Worm (Caenorhabditis elegans) whole organism, late embryonic: ENCODE data around the gene Y55F3AR.2.

Experiments
- ceh-19 ChIP-seq: fragments of 200-800 bp; sonication (Bioruptor generic); optimal IDR thresholded peaks from 2 replicates; lab custom pipeline; 2018; ENCODE audit warnings: mild to moderate bottlenecking, missing genetic modification characterization, missing compliant biosample characterization
- ref-2 ChIP-seq: sonication (generic microtip); optimal IDR thresholded peaks from 2 replicates; lab custom pipeline; 2016; ENCODE audit warnings: missing genetic modification characterization, missing compliant biosample characterization
- sox-2 ChIP-seq: fragments of 200-800 bp; sonication (Bioruptor generic); IDR thresholded peaks from 2 replicates; pipeline ENCODE4 v1.3.6; 2022; ENCODE audit warnings: missing genetic modification reagents, missing genetic modification characterization, missing compliant biosample characterization
- unc-86 ChIP-seq: sonication (generic microtip); optimal IDR thresholded peaks from 2 replicates; lab custom pipeline; 2016; ENCODE audit warnings: missing genetic modification characterization, missing compliant biosample characterization
- zip-5 ChIP-seq: sonication (generic microtip); optimal IDR thresholded peaks from 2 replicates; lab custom pipeline; 2016; ENCODE audit warnings: missing genetic modification characterization, missing compliant biosample characterization

Y55F3AR.2 gene

ce11 chrIV:1136658-1137057, 42.3 kb downstream of the Y55F3AR.2 start, which contains the start of gene C44B12.6:
TSS of gene C44B12.6 (minus strand) at chrIV:1136758.
- TF ChIP-seq unc-86 (tag; lab: Kevin White, UChicago) (no peak), ceh-19 (GFP tag; lab: Kevin White, UChicago) (no peak), zip-5 (tag; lab: Kevin White, UChicago) (no peak), sox-2 (GFP tag; lab: Robert Waterston, UW) (no peak), ref-2 (no peak)
